Worm (Caenorhabditis elegans) whole organism, L4 larva: ENCODE measurements around the gene nhr-228.
A peak's percentile ranks its signal among the peaks of the same experiment; 100 is the strongest.

Experiments
- D1046.2 ChIP-seq: fragments of 200-800 bp; sonication (Bioruptor generic); IDR thresholded peaks from 2 replicates; pipeline ENCODE4 v1.3.6; 2022; ENCODE audit warnings: missing genetic modification characterization, missing compliant biosample characterization
- aly-2 ChIP-seq: sonication (generic microtip); optimal IDR thresholded peaks from 2 replicates; lab custom pipeline; 2018; ENCODE audit warnings: missing biosample characterization, missing genetic modification characterization
- attf-4 ChIP-seq: sonication (generic microtip); optimal IDR thresholded peaks from 3 replicates; lab custom pipeline; 2017; ENCODE audit warnings: missing biosample characterization, missing genetic modification characterization
- ceh-20 ChIP-seq: fragments of 200-800 bp; sonication (Bioruptor generic); IDR thresholded peaks from 2 replicates; pipeline ENCODE4 v1.3.6; 2022; ENCODE audit warnings: missing genetic modification reagents, missing genetic modification characterization, missing compliant biosample characterization
- dve-1 ChIP-seq: sonication (generic microtip); optimal IDR thresholded peaks from 2 replicates; lab custom pipeline; 2017; ENCODE audit warnings: antibody characterized with exemption, mild to moderate bottlenecking, missing genetic modification characterization, missing compliant biosample characterization; ENCODE audit not compliant: insufficient read depth
- egl-27 ChIP-seq: sonication (generic microtip); optimal IDR thresholded peaks from 3 replicates; lab custom pipeline; 2017; ENCODE audit warnings: missing biosample characterization, missing genetic modification reagents, missing genetic modification characterization
- fos-1 ChIP-seq: fragments of 150-350 bp; optimal IDR thresholded peaks from 2 replicates; lab custom pipeline; 2014; ENCODE audit warnings: missing biosample characterization, missing genetic modification characterization
- hif-1 ChIP-seq, 2 experiments: sonication (generic microtip); optimal IDR thresholded peaks; 2 replicates each; lab custom pipeline; 2016 to 2017; ENCODE audit warnings: missing compliant biosample characterization in 2 of 2, missing genetic modification characterization in 2 of 2, missing genetic modification reagents in 2 of 2, missing genotype in 2 of 2, mild to moderate bottlenecking in 1 of 2
- lin-13 ChIP-seq: fragments of 150-350 bp; optimal IDR thresholded peaks from 2 replicates; lab custom pipeline; 2014; ENCODE audit warnings: missing biosample characterization, missing genetic modification reagents, missing genetic modification characterization
- lin-29 ChIP-seq: fragments of 200-800 bp; sonication (Bioruptor generic); IDR thresholded peaks from 2 replicates; pipeline ENCODE4 v1.3.6; 2022; ENCODE audit warnings: missing genetic modification reagents, missing genetic modification characterization, missing compliant biosample characterization
- madf-5 ChIP-seq, 2 experiments: fragments of 200-800 bp; sonication (Bioruptor generic); IDR thresholded peaks; 2 replicates each; pipeline ENCODE4 v1.3.6; 2022; ENCODE audit warnings: missing compliant biosample characterization in 2 of 2, missing genetic modification characterization in 2 of 2
- nhr-10 ChIP-seq: fragments of 150-350 bp; optimal IDR thresholded peaks from 2 replicates; lab custom pipeline; 2014; ENCODE audit warnings: missing biosample characterization, missing genetic modification characterization
- pqm-1 ChIP-seq: sonication (generic microtip); optimal IDR thresholded peaks from 2 replicates; lab custom pipeline; 2017; ENCODE audit warnings: missing biosample characterization, missing genetic modification characterization

DNA sequence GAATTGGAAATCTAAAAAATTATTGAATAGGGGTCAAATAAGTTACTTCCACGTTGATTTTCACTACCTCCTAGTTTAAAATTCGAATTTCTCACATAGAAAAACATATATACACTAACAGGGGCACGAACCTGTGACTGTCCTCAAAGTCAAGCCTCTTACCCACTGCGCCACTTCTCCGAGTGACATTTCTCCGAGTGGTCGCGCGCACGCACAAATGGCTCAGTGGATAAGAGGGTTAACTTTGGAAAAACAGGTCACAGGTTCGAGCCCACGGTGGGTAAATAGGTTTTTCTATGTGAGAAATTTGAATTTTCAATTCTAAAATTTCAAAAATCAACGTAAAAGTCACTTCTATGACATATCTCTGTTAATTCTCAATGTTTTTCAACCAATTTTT, 4.3 kb upstream of the nhr-228 start:
- TF ChIP-seq hif-1 (tag; optimal IDR thresholded peaks at IDR 0.05; lab: Kevin White, UChicago) (no peak), lin-29 (GFP tag; lab: Robert Waterston, UW) (no peak), ceh-20 (no peak), pqm-1 (tag; lab: Kevin White, UChicago) (no peak), nhr-10 (no peak), madf-5 (GFP tag; IDR thresholded peaks at IDR 0.05; lab: Robert Waterston, UW) (no peak), D1046.2 (no peak), attf-4 (tag; lab: Kevin White, UChicago) (no peak), lin-13 (GFP tag; lab: Kevin White, UChicago) (peak; percentile 26), egl-27 (tag; lab: Kevin White, UChicago) (no peak), dve-1 (tag; lab: Kevin White, UChicago) (peak; percentile 3), fos-1 (tag; lab: Kevin White, UChicago) (no peak), aly-2 (tag; lab: Kevin White, UChicago) (no peak)
